Worm (Caenorhabditis elegans) whole organism, L4/young adult: ENCODE results near the gene inx-10.

Experiments used
- W03F9.2 ChIP-seq: fragments of 150-350 bp; optimal IDR thresholded peaks from 2 replicates; lab custom pipeline; 2014; ENCODE audit warnings: missing biosample characterization, missing genetic modification characterization
- dao-5 ChIP-seq: sonication (generic microtip); optimal IDR thresholded peaks from 2 replicates; lab custom pipeline; 2016; ENCODE audit warnings: missing genotype, missing genetic modification characterization, moderate library complexity, missing compliant biosample characterization
- him-1 ChIP-seq: sonication (generic microtip); optimal IDR thresholded peaks from 2 replicates; lab custom pipeline; 2016; ENCODE audit warnings: missing genotype, missing genetic modification reagents, missing genetic modification characterization, missing compliant biosample characterization

ce11 chrV:9156679-9157078 lies 50.6 kb downstream of the inx-10 start, which contains the start of gene B0222.15:
- no peak for TF ChIP-seq him-1 (tag; lab: Kevin White, UChicago)
- no peak for TF ChIP-seq dao-5 (tag; lab: Kevin White, UChicago)
- TF ChIP-seq W03F9.2 (tag; lab: Kevin White, UChicago): no peak
